Fruit fly (Drosophila melanogaster): ENCODE data around the gene CG6763.

- TF ChIP-seq CG16779 (tag; optimal IDR thresholded peaks at IDR 0.05) (no peak), CG4318 (GFP tag; optimal IDR thresholded peaks at IDR 0.05) (peak; percentile 56), Smox (GFP tag; optimal IDR thresholded peaks at IDR 0.05) (no peak), Lpt (GFP tag; optimal IDR thresholded peaks at IDR 0.05) (peak; percentile 7), fkh (GFP tag; optimal IDR thresholded peaks at IDR 0.05) (peak; percentile 54), CG8632 (GFP tag; optimal IDR thresholded peaks at IDR 0.05) (peak; percentile 82), CG34406 (GFP tag; optimal IDR thresholded peaks at IDR 0.05) (peak; percentile 78), Gug (GFP tag; IDR thresholded peaks at IDR 0.05) (no peak; the same call in none of the 2 replicates), CG10669 (GFP tag; optimal IDR thresholded peaks at IDR 0.05) (peak; percentile 54), achi (GFP tag; optimal IDR thresholded peaks at IDR 0.05) (peak; percentile 86)
Observed at dm6 chr3R:23257986-23258427, 25.8 kb upstream of the CG6763 start, which contains the start of the genes wda and Pex11c.

All from whole organism, prepupa.